Worm (Caenorhabditis elegans) whole organism, mixed stage, embryonic: ENCODE results near the gene K06H6.1.

Experiments used
- ceh-39 ChIP-seq: fragments of 150-350 bp; optimal IDR thresholded peaks from 2 replicates; lab custom pipeline; 2014; ENCODE audit warnings: missing biosample characterization, missing genetic modification characterization
- drap-1 ChIP-seq: fragments of 200-800 bp; sonication (Bioruptor generic); optimal IDR thresholded peaks from 3 replicates; lab custom pipeline; 2018; ENCODE audit warnings: mild to moderate bottlenecking, missing genetic modification characterization, missing compliant biosample characterization
- nhr-237 ChIP-seq: fragments of 150-350 bp; optimal IDR thresholded peaks from 2 replicates; lab custom pipeline; 2014; ENCODE audit warnings: missing biosample characterization, missing genetic modification characterization
- snpc-4 ChIP-seq: fragments of 150-350 bp; optimal IDR thresholded peaks from 2 replicates; lab custom pipeline; 2014; ENCODE audit warnings: missing biosample characterization, missing genetic modification characterization
- unc-62 ChIP-seq: fragments of 150-350 bp; optimal IDR thresholded peaks from 2 replicates; lab custom pipeline; 2014; ENCODE audit warnings: missing biosample characterization, missing genetic modification reagents, missing genetic modification characterization

DNA sequence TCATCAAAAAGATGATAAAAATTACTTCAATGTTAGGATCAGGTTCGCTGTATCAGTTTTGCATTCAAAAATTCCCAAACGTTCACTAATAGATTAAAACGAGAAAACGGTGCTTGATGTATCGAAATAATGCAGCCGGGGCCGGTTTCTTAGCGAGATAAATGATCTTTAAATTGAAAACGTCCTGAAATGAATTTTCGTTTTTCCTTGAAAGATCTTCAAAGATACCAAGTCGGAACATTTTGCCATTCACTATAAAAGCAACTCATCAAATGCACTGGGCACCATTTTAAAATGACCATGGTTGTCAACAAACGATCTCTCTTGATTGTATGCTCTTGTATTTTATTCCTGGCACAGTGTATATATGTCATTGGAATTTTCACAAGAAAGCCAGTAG lies 11.8 kb upstream of the K06H6.1 start, which contains the start of gene K06H6.5:
- TF ChIP-seq unc-62 = no peak
- TF ChIP-seq nhr-237 (tag; lab: Kevin White, UChicago) = no peak
- TF ChIP-seq drap-1 (GFP tag; lab: Kevin White, UChicago) = no peak
- TF ChIP-seq ceh-39 = no peak
- no peak for TF ChIP-seq snpc-4 (tag; lab: Kevin White, UChicago)
